Worm (Caenorhabditis elegans) whole organism, L2 larva: ENCODE data around the gene Y75B7AL.2.
A peak's percentile ranks its signal among the peaks of the same experiment; 100 is the strongest.

Experiments used
- C34F6.9 ChIP-seq: fragments of 150-350 bp; optimal IDR thresholded peaks from 2 replicates; lab custom pipeline; 2014; ENCODE audit warnings: missing biosample characterization, missing genetic modification characterization
- F13H6.1 ChIP-seq: sonication (generic microtip); optimal IDR thresholded peaks from 2 replicates; lab custom pipeline; 2016; ENCODE audit warnings: missing genetic modification characterization, missing compliant biosample characterization
- R02D3.7 ChIP-seq: fragments of 150-350 bp; optimal IDR thresholded peaks from 2 replicates; lab custom pipeline; 2014; ENCODE audit warnings: missing biosample characterization, missing genetic modification characterization
- ZK546.5 ChIP-seq: sonication (generic microtip); optimal IDR thresholded peaks from 2 replicates; lab custom pipeline; 2017; ENCODE audit warnings: missing biosample characterization, missing genetic modification characterization
- aly-2 ChIP-seq: fragments of 150-350 bp; optimal IDR thresholded peaks from 2 replicates; lab custom pipeline; 2014; ENCODE audit warnings: missing biosample characterization, missing genetic modification characterization
- ama-1 ChIP-seq: fragments of 150-350 bp; optimal IDR thresholded peaks from 2 replicates; lab custom pipeline; 2018; ENCODE audit warnings: inconsistent platforms
- ceh-16 ChIP-seq: fragments of 150-350 bp; optimal IDR thresholded peaks from 2 replicates; lab custom pipeline; 2014; ENCODE audit warnings: missing biosample characterization, missing genetic modification characterization
- crh-2 ChIP-seq: sonication (generic microtip); optimal IDR thresholded peaks from 2 replicates; lab custom pipeline; 2017; ENCODE audit warnings: missing biosample characterization, missing genetic modification characterization
- elt-1 ChIP-seq: fragments of 150-350 bp; optimal IDR thresholded peaks from 2 replicates; lab custom pipeline; 2014; ENCODE audit warnings: missing biosample characterization, missing genetic modification characterization
- fos-1 ChIP-seq: fragments of 150-350 bp; optimal IDR thresholded peaks from 2 replicates; lab custom pipeline; 2014; ENCODE audit warnings: missing biosample characterization, missing genetic modification characterization
- gmeb-1 ChIP-seq: fragments of 150-350 bp; optimal IDR thresholded peaks from 2 replicates; lab custom pipeline; 2014; ENCODE audit warnings: missing biosample characterization, missing genetic modification characterization
- lin-11 ChIP-seq: fragments of 150-350 bp; sonication (generic microtip); optimal IDR thresholded peaks from 2 replicates; lab custom pipeline; 2014; ENCODE audit warnings: missing biosample characterization, missing genetic modification characterization, inconsistent platforms, mixed read lengths
- lsy-2 ChIP-seq, 2 experiments: fragments of 150-350 bp in 1 of 2; sonication (generic microtip) in 1 of 2; optimal IDR thresholded peaks; 2 replicates each; lab custom pipeline; 2014 to 2017; ENCODE audit warnings: missing biosample characterization in 2 of 2, missing genetic modification characterization in 2 of 2
- mdl-1 ChIP-seq, 2 experiments: fragments of 150-350 bp in 1 of 2; sonication (generic microtip) in 1 of 2; optimal IDR thresholded peaks; 2 replicates each; lab custom pipeline; 2017; ENCODE audit warnings: missing biosample characterization in 2 of 2, missing genetic modification characterization in 2 of 2
- nhr-10 ChIP-seq: sonication (generic microtip); optimal IDR thresholded peaks from 2 replicates; lab custom pipeline; 2017; ENCODE audit warnings: missing biosample characterization, missing genetic modification characterization
- nhr-11 ChIP-seq: fragments of 150-350 bp; optimal IDR thresholded peaks from 2 replicates; lab custom pipeline; 2014; ENCODE audit warnings: missing biosample characterization, missing genetic modification characterization
- nhr-129 ChIP-seq: fragments of 150-350 bp; optimal IDR thresholded peaks from 2 replicates; lab custom pipeline; 2014; ENCODE audit warnings: missing biosample characterization, missing genetic modification characterization
- nhr-237 ChIP-seq: fragments of 150-350 bp; optimal IDR thresholded peaks from 2 replicates; lab custom pipeline; 2014; ENCODE audit warnings: missing biosample characterization, missing genetic modification characterization
- nhr-25 ChIP-seq: fragments of 150-350 bp; sonication (generic microtip); optimal IDR thresholded peaks from 3 replicates; lab custom pipeline; 2014; ENCODE audit warnings: missing biosample characterization, missing genetic modification characterization
- peb-1 ChIP-seq: fragments of 150-350 bp; optimal IDR thresholded peaks from 2 replicates; lab custom pipeline; 2014; ENCODE audit warnings: missing biosample characterization, missing genetic modification characterization
- sem-4 ChIP-seq: fragments of 150-350 bp; optimal IDR thresholded peaks from 2 replicates; lab custom pipeline; 2014; ENCODE audit warnings: missing biosample characterization, missing genetic modification reagents, missing genetic modification characterization
- sma-9 ChIP-seq, 2 experiments: fragments of 150-350 bp in 1 of 2; sonication (generic microtip) in 1 of 2; optimal IDR thresholded peaks; 2 replicates each; lab custom pipeline; 2014 to 2016; ENCODE audit warnings: missing genetic modification characterization in 2 of 2, mild to moderate bottlenecking in 1 of 2, missing biosample characterization in 1 of 2, missing compliant biosample characterization in 1 of 2, missing genetic modification reagents in 1 of 2, moderate library complexity in 1 of 2
- unc-55 ChIP-seq: fragments of 150-350 bp; sonication (generic microtip); optimal IDR thresholded peaks from 3 replicates; lab custom pipeline; 2014; ENCODE audit warnings: missing biosample characterization, missing genetic modification reagents, missing genetic modification characterization
- ztf-4 ChIP-seq: fragments of 150-350 bp; optimal IDR thresholded peaks from 2 replicates; lab custom pipeline; 2014; ENCODE audit warnings: missing biosample characterization, missing genetic modification characterization

Y75B7AL.2 gene

ce11 chrV:1287276-1287675 lies 70.7 kb downstream of the Y75B7AL.2 start:
- TF ChIP-seq nhr-10 (tag; lab: Kevin White, UChicago) = no peak
- TF ChIP-seq nhr-25 (tag; lab: Kevin White, UChicago) = no peak
- TF ChIP-seq elt-1 (tag; lab: Kevin White, UChicago) = no peak
- TF ChIP-seq R02D3.7 = no peak
- peak; percentile 4 for TF ChIP-seq fos-1
- TF ChIP-seq mdl-1 (tag; optimal IDR thresholded peaks at IDR 0.05; lab: Kevin White, UChicago) = no peak
- TF ChIP-seq aly-2 (tag; lab: Kevin White, UChicago) = no peak
- no peak for TF ChIP-seq F13H6.1
- no peak for TF ChIP-seq C34F6.9 (tag; lab: Kevin White, UChicago)
- peak; percentile 38 for TF ChIP-seq sma-9 (GFP tag; optimal IDR thresholded peaks at IDR 0.05; lab: Kevin White, UChicago)
- TF ChIP-seq sma-9 (tag; optimal IDR thresholded peaks at IDR 0.05; lab: Kevin White, UChicago) = no peak
- TF ChIP-seq crh-2 (tag; lab: Kevin White, UChicago) = no peak

- TF ChIP-seq C34F6.9 (tag; lab: Kevin White, UChicago) (peak; percentile 64), sma-9 (GFP tag; optimal IDR thresholded peaks at IDR 0.05; lab: Kevin White, UChicago) (peak; percentile 49), sma-9 (tag; optimal IDR thresholded peaks at IDR 0.05; lab: Kevin White, UChicago) (no peak), nhr-10 (tag; lab: Kevin White, UChicago) (no peak), gmeb-1 (tag; lab: Kevin White, UChicago) (peak; percentile 42), ZK546.5 (tag; lab: Kevin White, UChicago) (no peak), crh-2 (tag; lab: Kevin White, UChicago) (peak; percentile 43), ama-1 (lab: Kevin White, UChicago) (peak; percentile 6), nhr-11 (tag; lab: Kevin White, UChicago) (no peak), fos-1 (peak; percentile 50), nhr-129 (tag; lab: Kevin White, UChicago) (peak; percentile 63), lsy-2 (tag; optimal IDR thresholded peaks at IDR 0.05; lab: Kevin White, UChicago) (no peak), nhr-237 (no peak), lin-11 (tag; lab: Kevin White, UChicago) (no peak), unc-55 (peak; percentile 26), nhr-25 (tag; lab: Kevin White, UChicago) (peak; percentile 46), sem-4 (tag; lab: Kevin White, UChicago) (no peak), F13H6.1 (peak; percentile 31), ceh-16 (tag; lab: Kevin White, UChicago) (no peak), peb-1 (tag; lab: Kevin White, UChicago) (no peak), ztf-4 (tag; lab: Kevin White, UChicago) (no peak)
- TF ChIP-seq, all 48 proteins: peak for 10
Observed at ce11 chrV:1285657-1286123, 72.3 kb downstream of the Y75B7AL.2 start, which contains the start of gene tank-1. tank-1 (minus strand) TSS chrV:1285707.
